Fruit fly (Drosophila melanogaster) whole organism, wandering third instar larva: Measurements from ENCODE around the gene CG13992.

Experiments used
- Abd-B ChIP-seq: fragments of >200 bp; optimal IDR thresholded peaks from 2 replicates; lab custom pipeline; 2017; ENCODE audit warnings: missing biosample characterization, missing genetic modification characterization
- CG32264 ChIP-seq: fragments of 200-800 bp; sonication (Bioruptor generic); optimal IDR thresholded peaks from 2 replicates; lab custom pipeline; 2016; ENCODE audit warnings: missing biosample characterization, missing genetic modification characterization
- Dfd ChIP-seq: fragments of >200 bp; optimal IDR thresholded peaks from 2 replicates; lab custom pipeline; 2017; ENCODE audit warnings: missing biosample characterization, missing genetic modification characterization
- GATAd ChIP-seq: sonication (Bioruptor generic); optimal IDR thresholded peaks from 2 replicates; lab custom pipeline; 2016; ENCODE audit warnings: missing biosample characterization, missing genetic modification characterization
- HLH106 ChIP-seq: fragments of 200-800 bp; optimal IDR thresholded peaks from 3 replicates; lab custom pipeline; 2019; ENCODE audit warnings: missing biosample characterization, mild to moderate bottlenecking, missing genetic modification characterization, moderate library complexity
- Hnf4 ChIP-seq: fragments of 200-800 bp; sonication (Bioruptor generic); optimal IDR thresholded peaks from 2 replicates; lab custom pipeline; 2016; ENCODE audit warnings: missing biosample characterization, mild to moderate bottlenecking, missing genetic modification characterization
- Hr78 ChIP-seq: fragments of >200 bp; optimal IDR thresholded peaks from 2 replicates; lab custom pipeline; 2017; ENCODE audit warnings: missing biosample characterization, missing genetic modification characterization
- Jra ChIP-seq: sonication (Bioruptor generic); optimal IDR thresholded peaks from 2 replicates; lab custom pipeline; 2016; ENCODE audit warnings: missing biosample characterization, missing genetic modification characterization
- Mio ChIP-seq: sonication (Bioruptor generic); optimal IDR thresholded peaks from 2 replicates; lab custom pipeline; 2016; ENCODE audit warnings: missing biosample characterization, missing genetic modification characterization
- Myc ChIP-seq: fragments of >200 bp; optimal IDR thresholded peaks from 2 replicates; lab custom pipeline; 2017
- N ChIP-seq: fragments of >200 bp; optimal IDR thresholded peaks from 2 replicates; lab custom pipeline; 2018; ENCODE audit warnings: missing biosample characterization, missing external identifiers, missing genetic modification characterization
- OdsH ChIP-seq: fragments of 200-800 bp; sonication (Bioruptor generic); optimal IDR thresholded peaks from 2 replicates; lab custom pipeline; 2016; ENCODE audit warnings: missing biosample characterization, mild to moderate bottlenecking, missing genetic modification characterization
- Rel ChIP-seq, 2 experiments: fragments of 200-800 bp; sonication (Bioruptor generic) in 1 of 2; optimal IDR thresholded peaks; 2 replicates in 1 of 2; 3 replicates in 1 of 2; lab custom pipeline; 2016 to 2019; ENCODE audit warnings: mild to moderate bottlenecking in 2 of 2, missing biosample characterization in 2 of 2, missing genetic modification characterization in 2 of 2, moderate library complexity in 1 of 2
- Sp1 ChIP-seq: fragments of 200-800 bp; sonication (Bioruptor generic); optimal IDR thresholded peaks from 3 replicates; lab custom pipeline; 2019; ENCODE audit warnings: missing biosample characterization, mild to moderate bottlenecking, missing genetic modification characterization, moderate library complexity
- Vsx2 ChIP-seq: fragments of 200-300, 225-300 bp; sonication (Bioruptor generic); optimal IDR thresholded peaks from 2 replicates; lab custom pipeline; 2018; ENCODE audit warnings: missing biosample characterization, missing genetic modification characterization; ENCODE audit not compliant: partially characterized antibody
- brk ChIP-seq: fragments of 200-800 bp; sonication (Bioruptor generic); optimal IDR thresholded peaks from 2 replicates; lab custom pipeline; 2016; ENCODE audit warnings: missing biosample characterization, mild to moderate bottlenecking, missing genetic modification characterization
- dl ChIP-seq, 2 experiments: fragments of 175-275, 200-275 bp in 1 of 2; fragments of 200-275 bp in 1 of 2; sonication (Bioruptor generic); optimal IDR thresholded peaks; lab custom pipeline; 2018; ENCODE audit warnings: mild to moderate bottlenecking in 2 of 2, missing biosample characterization in 2 of 2, missing genetic modification characterization in 2 of 2, moderate library complexity in 2 of 2; ENCODE audit not compliant: partially characterized antibody in 2 of 2, insufficient read depth in 1 of 2
- fru ChIP-seq: fragments of 200-800 bp; sonication (Bioruptor generic); optimal IDR thresholded peaks from 3 replicates; lab custom pipeline; 2016; ENCODE audit warnings: missing biosample characterization, mild to moderate bottlenecking, missing genetic modification characterization
- h ChIP-seq: fragments of 200-800 bp; sonication (Bioruptor generic); optimal IDR thresholded peaks from 3 replicates; lab custom pipeline; 2016; ENCODE audit warnings: missing biosample characterization, mild to moderate bottlenecking, missing genetic modification characterization
- jim ChIP-seq: fragments of 175-275, 200-325 bp; sonication (Bioruptor generic); optimal IDR thresholded peaks from 2 replicates; lab custom pipeline; 2016; ENCODE audit warnings: missing biosample characterization, mild to moderate bottlenecking, missing genetic modification characterization
- lola ChIP-seq: fragments of >200 bp; optimal IDR thresholded peaks from 2 replicates; lab custom pipeline; 2017; ENCODE audit warnings: missing biosample characterization, missing genetic modification characterization
- pan ChIP-seq: fragments of >200 bp; optimal IDR thresholded peaks from 2 replicates; lab custom pipeline; 2017
- psq ChIP-seq: fragments of 200-800 bp; sonication (Bioruptor generic); optimal IDR thresholded peaks from 3 replicates; lab custom pipeline; 2017; ENCODE audit warnings: missing biosample characterization, mild to moderate bottlenecking, missing genetic modification characterization, moderate library complexity
- rgr ChIP-seq: fragments of 200-800 bp; sonication (Bioruptor generic); optimal IDR thresholded peaks from 3 replicates; lab custom pipeline; 2016; ENCODE audit warnings: missing biosample characterization, mild to moderate bottlenecking, missing genetic modification characterization
- sage ChIP-seq: fragments of 200-800 bp; sonication (Bioruptor generic); optimal IDR thresholded peaks from 2 replicates; lab custom pipeline; 2016; ENCODE audit warnings: missing biosample characterization, mild to moderate bottlenecking, missing genetic modification characterization
- tai ChIP-seq: sonication (Bioruptor generic); optimal IDR thresholded peaks from 2 replicates; lab custom pipeline; 2016; ENCODE audit warnings: missing biosample characterization, missing genetic modification characterization
- woc ChIP-seq: sonication (Bioruptor generic); optimal IDR thresholded peaks from 2 replicates; lab custom pipeline; 2016; ENCODE audit warnings: missing biosample characterization, mild to moderate bottlenecking, missing genetic modification characterization

CG13992 gene

DNA sequence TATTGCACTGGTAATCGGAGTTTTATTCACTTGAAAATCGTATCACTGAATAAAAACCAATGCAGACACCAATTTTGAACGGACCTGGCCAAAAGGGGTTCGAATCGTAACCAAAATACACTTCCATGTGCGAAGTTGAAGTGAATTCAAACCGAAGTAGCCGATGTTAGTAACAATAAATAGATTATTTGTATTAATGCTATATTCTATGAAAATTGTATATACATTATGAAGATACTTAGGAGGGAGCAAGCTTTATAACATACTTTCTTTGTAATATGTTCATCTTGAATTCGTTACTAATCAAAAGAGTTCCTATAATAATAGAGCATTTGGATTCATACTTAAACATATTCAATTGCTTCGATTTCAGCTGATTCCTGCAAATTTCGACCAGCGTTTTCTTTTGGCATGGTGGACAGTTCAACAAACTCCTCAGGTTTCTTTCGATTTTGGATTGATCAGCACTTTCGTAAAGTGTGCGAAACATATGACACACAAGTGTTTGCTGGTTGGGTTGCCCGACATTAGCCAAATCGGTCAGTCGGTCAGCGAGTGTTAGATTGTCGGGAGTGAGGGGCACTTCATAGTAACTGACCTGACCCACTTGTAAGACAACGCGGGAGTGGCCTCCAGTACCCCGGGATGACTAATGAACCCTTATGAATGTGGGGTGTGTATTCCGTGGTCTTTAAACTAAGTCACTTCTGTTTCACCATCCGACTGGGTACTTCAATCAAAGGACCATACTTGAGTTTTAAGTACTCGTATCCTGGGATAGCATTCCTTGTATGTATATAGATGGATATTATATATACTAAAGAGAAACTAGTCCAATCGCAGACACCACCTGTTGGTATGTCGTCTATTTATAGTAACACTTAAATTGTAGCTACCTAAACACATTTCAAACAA, at the start of gene CG13992, which contains the start of gene Ucp4C:
TSS of gene CG13992 (minus strand) at position 51 of the 915 bp plus-strand sequence.
TSS of gene Ucp4C (plus strand) at position 865 of the 915 bp plus-strand sequence.
- no peak for TF ChIP-seq Hnf4 (GFP tag; lab: Kevin White, UChicago)
- TF ChIP-seq Dfd (GFP tag; lab: Kevin White, UChicago): no peak
- no peak for TF ChIP-seq CG32264 (GFP tag; lab: Kevin White, UChicago)
- no peak for TF ChIP-seq lola (GFP tag; lab: Kevin White, UChicago)
- no peak for TF ChIP-seq fru (GFP tag; lab: Kevin White, UChicago)
- no peak for TF ChIP-seq OdsH

DNA sequence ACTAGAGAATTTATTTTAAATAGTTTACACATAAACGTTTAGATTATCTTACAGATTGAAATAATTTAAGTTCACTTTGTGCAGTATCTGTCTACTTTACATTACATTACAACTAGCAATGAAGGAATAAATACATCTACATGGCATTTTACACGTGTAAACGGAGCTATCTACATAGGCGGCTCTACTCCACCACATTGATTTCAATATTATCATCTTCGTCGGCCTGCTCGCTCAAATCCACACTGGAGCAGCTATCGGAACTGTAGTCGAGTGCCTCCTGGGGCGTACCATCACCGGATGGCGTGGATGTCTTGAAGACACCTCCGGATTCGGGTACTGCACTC, 45.5 kb upstream of the CG13992 start:
- TF ChIP-seq h (no peak), Rel (GFP tag; optimal IDR thresholded peaks at IDR 0.05; lab: Kevin White, UChicago) (no peak), Rel (tag; optimal IDR thresholded peaks at IDR 0.05; lab: Kevin White, UChicago) (no peak), pan (no peak), sage (GFP tag; lab: Kevin White, UChicago) (no peak), jim (GFP tag; lab: Kevin White, UChicago) (no peak), lola (GFP tag; lab: Kevin White, UChicago) (no peak), dl (GFP tag; optimal IDR thresholded peaks at IDR 0.05; lab: Kevin White, UChicago; ENCODE audit: insufficient read depth in 1 of 2, partially characterized antibody in 2 of 2) (no peak), tai (GFP tag; lab: Kevin White, UChicago) (no peak), Dfd (GFP tag; lab: Kevin White, UChicago) (no peak), Abd-B (no peak), Myc (lab: Kevin White, UChicago) (no peak), Hr78 (no peak), Hnf4 (GFP tag; lab: Kevin White, UChicago) (no peak)

DNA sequence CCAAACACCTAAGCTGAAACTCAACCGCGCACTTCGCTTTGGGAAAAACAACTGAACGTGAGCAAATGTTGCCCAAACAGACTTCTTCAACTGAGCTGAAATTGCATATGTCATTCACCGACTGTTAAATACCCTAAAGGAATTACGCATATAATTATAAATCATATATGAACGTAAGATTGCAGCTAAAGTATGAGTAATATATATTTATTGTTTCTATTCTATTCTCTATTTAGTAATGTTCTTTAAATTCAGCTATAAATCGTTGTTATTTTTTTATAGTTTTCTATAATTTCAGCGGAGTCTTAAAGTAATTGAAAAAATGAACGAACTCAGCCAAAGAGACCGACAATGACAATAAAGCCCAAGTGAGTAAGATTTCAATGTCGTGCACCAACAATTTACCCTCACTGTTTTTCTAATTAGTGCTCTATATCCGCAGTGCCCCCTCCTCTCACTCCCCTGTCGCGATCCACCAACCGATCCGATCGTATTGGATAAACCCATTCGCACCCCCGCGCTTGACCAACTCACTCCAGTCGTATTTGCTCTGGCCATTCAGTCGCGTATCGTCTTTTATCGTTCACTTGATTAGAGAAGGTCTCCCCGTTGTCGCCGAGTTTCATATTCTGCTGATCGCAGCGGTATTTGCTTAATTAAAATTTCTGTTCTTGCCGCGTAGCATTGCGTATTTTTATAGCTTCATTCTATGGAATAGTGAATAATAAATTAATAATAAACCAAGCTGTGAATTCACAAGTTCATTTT, 44.9 kb upstream of the CG13992 start, which contains the start of gene CG9098:
TSS of gene CG9098 (minus strand) at position 36 of the 768 bp plus-strand sequence.
- TF ChIP-seq Sp1 (GFP tag; lab: Kevin White, UChicago) (no peak), pan (no peak), OdsH (no peak), GATAd (GFP tag; lab: Kevin White, UChicago) (no peak), Hr78 (no peak), rgr (no peak), Mio (GFP tag; lab: Kevin White, UChicago) (no peak), Rel (GFP tag; optimal IDR thresholded peaks at IDR 0.05; lab: Kevin White, UChicago) (no peak), Rel (tag; optimal IDR thresholded peaks at IDR 0.05; lab: Kevin White, UChicago) (no peak)

DNA sequence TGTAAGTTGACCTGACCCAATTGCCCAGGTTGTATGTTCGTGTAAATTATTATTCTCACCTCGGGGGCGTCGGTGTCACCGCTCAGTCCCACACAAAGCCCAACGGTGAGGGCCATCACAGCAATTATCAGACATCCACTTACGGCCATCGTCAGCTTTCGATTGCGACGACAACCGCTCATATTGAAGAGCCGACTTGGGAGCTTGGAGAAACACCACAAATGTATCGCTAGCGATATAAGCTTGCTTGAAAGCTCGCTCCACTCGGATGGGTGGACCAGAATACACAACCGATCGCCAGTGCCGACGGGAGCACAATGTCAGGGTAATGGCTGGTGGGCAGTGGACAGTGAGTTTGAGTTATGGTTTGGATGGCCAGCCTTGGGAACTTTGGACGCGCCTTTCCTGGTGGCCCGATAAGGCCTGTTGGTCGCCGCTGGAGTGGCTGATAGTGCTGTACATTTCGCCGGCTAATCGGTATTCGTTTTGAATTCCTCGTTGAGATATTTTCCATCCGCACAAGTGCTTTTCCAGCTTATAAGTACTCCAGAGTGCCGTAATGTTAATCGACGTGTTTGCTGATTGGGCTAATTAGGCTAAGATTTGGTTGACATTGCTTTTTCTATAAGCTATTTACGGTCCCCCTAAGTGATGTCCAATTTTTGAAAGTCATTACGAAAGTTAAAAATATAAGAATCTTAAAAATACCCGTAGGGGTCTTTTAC, 39.1 kb upstream of the CG13992 start, which contains the start of gene Gal:
TSS of gene Gal (minus strand) at position 320 of the 725 bp plus-strand sequence.
- no peak for TF ChIP-seq Jra (GFP tag; lab: Kevin White, UChicago)
- TF ChIP-seq Vsx2 (GFP tag; lab: Kevin White, UChicago): peak; percentile 3

DNA sequence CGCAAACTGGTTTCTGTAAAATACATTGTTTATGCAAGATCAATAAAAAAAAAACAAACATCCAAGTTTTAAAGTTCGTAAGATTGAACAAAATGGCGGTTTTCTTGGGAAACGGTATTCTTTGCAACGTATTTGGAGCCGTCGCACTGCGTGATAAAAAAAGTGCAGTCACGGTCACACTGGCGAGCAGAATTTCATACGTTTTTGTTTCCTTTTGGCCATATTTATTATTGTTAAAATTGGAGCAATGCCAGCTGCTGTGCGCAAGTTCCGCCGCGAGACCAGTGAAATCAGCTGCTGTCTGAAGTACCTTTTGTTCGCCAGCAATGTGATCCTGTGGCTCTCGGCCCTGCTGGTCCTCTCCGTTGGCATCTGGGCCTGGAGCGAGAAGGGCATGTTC, 32.5 kb upstream of the CG13992 start, which contains the start of gene Tsp26A:
TSS of gene Tsp26A (plus strand) at position 164 of the 400 bp plus-strand sequence.
- TF ChIP-seq N (GFP tag; lab: Kevin White, UChicago): no peak
- TF ChIP-seq psq (GFP tag; lab: Kevin White, UChicago): no peak
- no peak for TF ChIP-seq brk
- TF ChIP-seq Dfd (GFP tag; lab: Kevin White, UChicago): no peak
- TF ChIP-seq woc: no peak
- TF ChIP-seq CG32264 (GFP tag; lab: Kevin White, UChicago): no peak
- TF ChIP-seq HLH106 (tag; lab: Kevin White, UChicago): no peak
